Worm (Caenorhabditis elegans) whole organism, late embryonic: ENCODE data around the gene F26H11.4.

Experiments
- ceh-24 ChIP-seq: sonication (generic microtip); optimal IDR thresholded peaks from 2 replicates; lab custom pipeline; 2016; ENCODE audit warnings: mild to moderate bottlenecking, missing genetic modification characterization, missing compliant biosample characterization
- pqm-1 ChIP-seq: sonication (generic microtip); optimal IDR thresholded peaks from 2 replicates; lab custom pipeline; 2016; ENCODE audit warnings: missing genetic modification characterization, missing compliant biosample characterization
- pros-1 ChIP-seq: fragments of 150-350 bp; optimal IDR thresholded peaks from 2 replicates; lab custom pipeline; 2014; ENCODE audit warnings: missing biosample characterization, missing genetic modification reagents, missing genetic modification characterization
- sox-4 ChIP-seq: sonication (generic microtip); optimal IDR thresholded peaks from 2 replicates; lab custom pipeline; 2017; ENCODE audit warnings: mild to moderate bottlenecking, missing genetic modification characterization, inconsistent platforms, missing compliant biosample characterization
- tbx-2 ChIP-seq: sonication (generic microtip); optimal IDR thresholded peaks from 2 replicates; lab custom pipeline; 2016; ENCODE audit warnings: missing genetic modification characterization, missing compliant biosample characterization

- TF ChIP-seq sox-4 (tag; lab: Kevin White, UChicago): no peak
- TF ChIP-seq pros-1 (tag; lab: Kevin White, UChicago): no peak
- no peak for TF ChIP-seq pqm-1 (tag; lab: Kevin White, UChicago)
- no peak for TF ChIP-seq ceh-24 (tag; lab: Kevin White, UChicago)
- no peak for TF ChIP-seq tbx-2 (tag; lab: Kevin White, UChicago)
These were observed 5.3 kb downstream of the F26H11.4 start for ce11 chrII:14413709-14414108.
